Fruit fly (Drosophila melanogaster) whole organism, embryonic: Measurements from ENCODE around the gene CG12056.

Experiments used
- CG10274 ChIP-seq: fragments of 200-800 bp; sonication (Bioruptor generic); optimal IDR thresholded peaks from 3 replicates; lab custom pipeline; 2017; ENCODE audit warnings: missing biosample characterization, mild to moderate bottlenecking, missing genetic modification characterization
- CG11695 ChIP-seq: fragments of 200-800 bp; sonication (Bioruptor generic); IDR thresholded peaks from 3 replicates; pipeline ENCODE4 v1.3.6; 2022; ENCODE audit warnings: missing biosample characterization, missing genetic modification characterization
- CG12236 ChIP-seq: fragments of 200-800 bp; sonication (Bioruptor generic); optimal IDR thresholded peaks from 2 replicates; lab custom pipeline; 2016; ENCODE audit warnings: missing biosample characterization, missing genetic modification characterization
- CG13296 ChIP-seq: fragments of 200-800 bp; sonication (Bioruptor generic); optimal IDR thresholded peaks from 3 replicates; lab custom pipeline; 2018; ENCODE audit warnings: missing biosample characterization, mild to moderate bottlenecking, missing genetic modification characterization
- CG14860 ChIP-seq: fragments of 200-800 bp; sonication (Bioruptor generic); IDR thresholded peaks from 3 replicates; pipeline ENCODE4 v1.3.6; 2022; ENCODE audit warnings: missing biosample characterization, missing genetic modification characterization; ENCODE audit not compliant: partially characterized antibody
- CG1602 ChIP-seq: fragments of 200-800 bp; sonication (Bioruptor generic); optimal IDR thresholded peaks from 3 replicates; lab custom pipeline; 2016; ENCODE audit warnings: missing biosample characterization, missing genetic modification characterization
- CG17829 ChIP-seq: fragments of 200-800 bp; optimal IDR thresholded peaks from 2 replicates; lab custom pipeline; 2019; ENCODE audit warnings: missing biosample characterization, mild to moderate bottlenecking, missing genetic modification characterization, moderate library complexity
- CG1792 ChIP-seq: fragments of 200-800 bp; sonication (Bioruptor generic); optimal IDR thresholded peaks from 2 replicates; lab custom pipeline; 2016; ENCODE audit warnings: missing biosample characterization, missing genetic modification characterization
- CG2199 ChIP-seq: fragments of 200-800 bp; sonication (Bioruptor generic); IDR thresholded peaks from 3 replicates; pipeline ENCODE4 v1.3.6; 2022; ENCODE audit warnings: missing biosample characterization, missing genetic modification characterization
- CG30403 ChIP-seq: fragments of 200-800 bp; sonication (Bioruptor generic); optimal IDR thresholded peaks from 3 replicates; lab custom pipeline; 2016; ENCODE audit warnings: missing biosample characterization, missing genetic modification characterization
- CG31388 ChIP-seq: fragments of 200-800 bp; sonication (Bioruptor generic); optimal IDR thresholded peaks from 2 replicates; lab custom pipeline; 2016; ENCODE audit warnings: missing biosample characterization, missing genetic modification characterization
- CG33213 ChIP-seq: fragments of 200-800 bp; sonication (Bioruptor generic); optimal IDR thresholded peaks from 3 replicates; lab custom pipeline; 2016; ENCODE audit warnings: missing biosample characterization, missing genetic modification characterization
- CG3407 ChIP-seq: fragments of 200-800 bp; sonication (Bioruptor generic); optimal IDR thresholded peaks from 2 replicates; lab custom pipeline; 2018; ENCODE audit warnings: missing biosample characterization, mild to moderate bottlenecking, missing genetic modification characterization
- CG3995 ChIP-seq: fragments of 200-800 bp; sonication (Bioruptor generic); optimal IDR thresholded peaks from 3 replicates; lab custom pipeline; 2016; ENCODE audit warnings: missing biosample characterization, missing genetic modification characterization
- CG5180 ChIP-seq: fragments of 200-800 bp; sonication (Bioruptor generic); optimal IDR thresholded peaks from 3 replicates; lab custom pipeline; 2017; ENCODE audit warnings: missing biosample characterization, missing genetic modification characterization, mild to moderate bottlenecking, moderate library complexity, missing genetic modification reagents
- CG6791 ChIP-seq: fragments of 200-800 bp; sonication (Bioruptor generic); IDR thresholded peaks from 3 replicates; pipeline ENCODE4 v1.3.6; 2022; ENCODE audit warnings: missing biosample characterization, missing genetic modification characterization; ENCODE audit not compliant: partially characterized antibody
- CG6854 ChIP-seq: fragments of 200-800 bp; sonication (Bioruptor generic); optimal IDR thresholded peaks from 3 replicates; lab custom pipeline; 2017; ENCODE audit warnings: missing biosample characterization, mild to moderate bottlenecking, missing genetic modification characterization
- CG8281 ChIP-seq: fragments of 200-800 bp; sonication (Bioruptor generic); optimal IDR thresholded peaks from 2 replicates; lab custom pipeline; 2018; ENCODE audit warnings: missing biosample characterization, mild to moderate bottlenecking, missing genetic modification characterization, moderate library complexity
- CG8478 ChIP-seq: fragments of >200 bp; optimal IDR thresholded peaks from 2 replicates; lab custom pipeline; 2018
- Dfd ChIP-seq, 2 experiments: fragments of >200 bp; optimal IDR thresholded peaks; 2 replicates each; lab custom pipeline; 2017; ENCODE audit warnings: missing biosample characterization in 2 of 2, missing genetic modification characterization in 2 of 2
- Dip3 ChIP-seq: fragments of 200-800 bp; sonication (Bioruptor generic); optimal IDR thresholded peaks from 3 replicates; lab custom pipeline; 2016; ENCODE audit warnings: missing biosample characterization, missing genetic modification characterization
- Doc3 ChIP-seq: fragments of 200-800 bp; sonication (Bioruptor generic); IDR thresholded peaks from 3 replicates; pipeline ENCODE4 v1.3.6; 2022; ENCODE audit warnings: missing biosample characterization, missing genetic modification characterization; ENCODE audit not compliant: partially characterized antibody
- Ets97D ChIP-seq: fragments of 200-800 bp; sonication (Bioruptor generic); optimal IDR thresholded peaks from 3 replicates; lab custom pipeline; 2016; ENCODE audit warnings: missing biosample characterization, missing genetic modification characterization
- Gug ChIP-seq: fragments of 200-800 bp; sonication (Bioruptor generic); IDR thresholded peaks from 4 replicates; pipeline ENCODE4 v1.3.6; 2022; ENCODE audit warnings: missing biosample characterization, missing genetic modification characterization
- HLH4C ChIP-seq: fragments of 200-800 bp; sonication (Bioruptor generic); IDR thresholded peaks from 3 replicates; pipeline ENCODE4 v1.3.6; 2022; ENCODE audit warnings: missing biosample characterization, missing genetic modification characterization; ENCODE audit not compliant: partially characterized antibody
- Hmr ChIP-seq: fragments of 200-800 bp; sonication (Bioruptor generic); optimal IDR thresholded peaks from 3 replicates; lab custom pipeline; 2017; ENCODE audit warnings: mild to moderate bottlenecking, missing biosample characterization, missing genetic modification reagents, missing genetic modification characterization
- Hr51 ChIP-seq, 2 experiments: fragments of 200-800 bp; sonication (Bioruptor generic); optimal IDR thresholded peaks; 2 replicates in 1 of 2; 3 replicates in 1 of 2; lab custom pipeline; 2016 to 2018; ENCODE audit warnings: missing biosample characterization in 2 of 2, missing genetic modification characterization in 2 of 2, mild to moderate bottlenecking in 1 of 2, moderate library complexity in 1 of 2
- Lpt ChIP-seq: fragments of >200 bp; optimal IDR thresholded peaks from 2 replicates; lab custom pipeline; 2018; ENCODE audit warnings: missing biosample characterization, missing genetic modification characterization
- Mes4 ChIP-seq: fragments of 200-800 bp; sonication (Bioruptor generic); optimal IDR thresholded peaks from 2 replicates; lab custom pipeline; 2016; ENCODE audit warnings: missing biosample characterization, missing genetic modification characterization
- Nf-YC ChIP-seq: fragments of 200-800 bp; optimal IDR thresholded peaks from 3 replicates; lab custom pipeline; 2019; ENCODE audit warnings: missing biosample characterization, mild to moderate bottlenecking, missing genetic modification characterization, moderate library complexity
- NfI ChIP-seq: fragments of 200-800 bp; sonication (Bioruptor generic); optimal IDR thresholded peaks from 3 replicates; lab custom pipeline; 2018; ENCODE audit warnings: missing biosample characterization, mild to moderate bottlenecking, missing genetic modification characterization, moderate library complexity
- Rx ChIP-seq: fragments of 200-800 bp; sonication (Bioruptor generic); IDR thresholded peaks from 2 replicates; pipeline ENCODE4 v1.3.6; 2022; ENCODE audit warnings: missing biosample characterization, missing genetic modification characterization
- al ChIP-seq: fragments of 200-800 bp; sonication (Bioruptor generic); IDR thresholded peaks from 2 replicates; pipeline ENCODE4 v1.3.6; 2022; ENCODE audit warnings: missing biosample characterization, missing genetic modification characterization
- bcd ChIP-seq: fragments of 200-800 bp; sonication (Bioruptor generic); optimal IDR thresholded peaks from 2 replicates; lab custom pipeline; 2017; ENCODE audit warnings: missing biosample characterization, mild to moderate bottlenecking, missing genetic modification characterization
- cato ChIP-seq: fragments of 200-800 bp; sonication (Bioruptor generic); optimal IDR thresholded peaks from 2 replicates; lab custom pipeline; 2016; ENCODE audit warnings: missing biosample characterization, missing genetic modification characterization, borderline replicate concordance
- cg ChIP-seq: fragments of 200-800 bp; sonication (Bioruptor generic); optimal IDR thresholded peaks from 3 replicates; lab custom pipeline; 2019; ENCODE audit warnings: missing biosample characterization, mild to moderate bottlenecking, missing genetic modification characterization, moderate library complexity
- crol ChIP-seq: fragments of 200-800 bp; sonication (Bioruptor generic); IDR thresholded peaks from 2 replicates; pipeline ENCODE4 v1.3.6; 2022; ENCODE audit warnings: missing biosample characterization, missing genetic modification characterization
- danr ChIP-seq: fragments of 200-800 bp; sonication (Bioruptor generic); IDR thresholded peaks from 2 replicates; pipeline ENCODE4 v1.3.6; 2022; ENCODE audit warnings: missing biosample characterization, missing genetic modification characterization
- disco-r ChIP-seq: fragments of 200-800 bp; sonication (Bioruptor generic); optimal IDR thresholded peaks from 2 replicates; lab custom pipeline; 2016; ENCODE audit warnings: missing biosample characterization, missing genetic modification characterization
- dmrt11E ChIP-seq: fragments of 200-800 bp; sonication (Bioruptor generic); optimal IDR thresholded peaks from 3 replicates; lab custom pipeline; 2018; ENCODE audit warnings: missing biosample characterization, mild to moderate bottlenecking, missing genetic modification characterization, moderate library complexity
- fd102C ChIP-seq: fragments of 200-800 bp; sonication (Bioruptor generic); optimal IDR thresholded peaks from 2 replicates; lab custom pipeline; 2018; ENCODE audit warnings: missing biosample characterization, mild to moderate bottlenecking, missing genetic modification characterization, moderate library complexity
- fd64A ChIP-seq: fragments of 200-800 bp; sonication (Bioruptor generic); optimal IDR thresholded peaks from 3 replicates; lab custom pipeline; 2018; ENCODE audit warnings: missing biosample characterization, mild to moderate bottlenecking, missing genetic modification characterization
- fru ChIP-seq: fragments of >200 bp; optimal IDR thresholded peaks from 2 replicates; lab custom pipeline; 2017
- gfzf ChIP-seq: fragments of 200-800 bp; sonication (Bioruptor generic); optimal IDR thresholded peaks from 2 replicates; lab custom pipeline; 2016; ENCODE audit warnings: missing biosample characterization, mild to moderate bottlenecking, missing genetic modification characterization, moderate library complexity
- gt ChIP-seq: fragments of 200-800 bp; sonication (Bioruptor generic); IDR thresholded peaks from 2 replicates; pipeline ENCODE4 v1.3.6; 2022; ENCODE audit warnings: missing biosample characterization, missing genetic modification characterization
- hth ChIP-seq: fragments of >200 bp; optimal IDR thresholded peaks from 2 replicates; lab custom pipeline; 2017; ENCODE audit warnings: inconsistent platforms
- lilli ChIP-seq: fragments of 200-800 bp; sonication (Bioruptor generic); optimal IDR thresholded peaks from 3 replicates; lab custom pipeline; 2016; ENCODE audit warnings: missing biosample characterization, missing genetic modification characterization
- pita ChIP-seq: fragments of 200-800 bp; sonication (Bioruptor generic); optimal IDR thresholded peaks from 2 replicates; lab custom pipeline; 2017; ENCODE audit warnings: missing biosample characterization, mild to moderate bottlenecking, missing genetic modification characterization
- pzg ChIP-seq: fragments of 200-800 bp; sonication (Bioruptor generic); optimal IDR thresholded peaks from 3 replicates; lab custom pipeline; 2018; ENCODE audit warnings: missing biosample characterization, mild to moderate bottlenecking, missing genetic modification characterization, moderate library complexity
- tll ChIP-seq, 2 experiments: fragments of 200-800 bp in 1 of 2; fragments of >200 bp in 1 of 2; sonication (Bioruptor generic) in 1 of 2; optimal IDR thresholded peaks; 2 replicates each; lab custom pipeline; 2017 to 2019; ENCODE audit warnings: missing biosample characterization in 2 of 2, missing genetic modification characterization in 2 of 2, mild to moderate bottlenecking in 1 of 2, moderate library complexity in 1 of 2
- ttk ChIP-seq: fragments of 200-800 bp; sonication (Bioruptor generic); IDR thresholded peaks from 2 replicates; pipeline ENCODE4 v2.1.2; 2022; ENCODE audit warnings: missing biosample characterization, missing genetic modification characterization

CG12056 gene

DNA sequence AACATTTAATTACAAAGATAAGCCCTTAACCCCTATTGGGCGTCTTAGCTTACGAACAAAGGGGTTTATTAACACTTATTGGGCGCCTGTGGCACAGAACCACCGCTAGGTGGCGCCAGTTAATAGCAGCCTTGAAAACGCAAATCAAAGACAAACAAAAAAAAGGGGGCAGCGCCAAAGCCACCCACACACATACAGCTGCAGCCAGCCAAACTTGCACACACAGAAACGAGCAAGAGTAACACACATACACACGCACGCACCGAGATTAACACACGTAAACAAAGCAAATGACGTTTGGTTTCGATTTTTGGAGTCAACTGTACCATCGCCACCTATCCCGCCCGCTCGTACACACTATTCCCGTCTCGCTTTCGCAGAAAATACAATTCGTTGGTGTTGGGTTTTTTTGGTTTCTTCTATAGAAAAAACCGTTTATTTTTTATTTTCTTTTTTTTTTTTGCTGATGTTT is 40.3 kb upstream of the CG12056 start:
- TF ChIP-seq fd102C (GFP tag; lab: Kevin White, UChicago): no peak
- no peak for TF ChIP-seq Rx
- TF ChIP-seq Ets97D: peak; percentile 15
- no peak for TF ChIP-seq crol (GFP tag; lab: Robert Waterston, UW)
- no peak for TF ChIP-seq fru
- TF ChIP-seq CG3995 (GFP tag; lab: Kevin White, UChicago): no peak
- TF ChIP-seq CG6791 (GFP tag; lab: Robert Waterston, UW): no peak
- TF ChIP-seq dmrt11E: no peak
- peak; percentile 10 for TF ChIP-seq pzg (GFP tag; lab: Kevin White, UChicago)
- TF ChIP-seq Dip3 (GFP tag; lab: Kevin White, UChicago): no peak
- TF ChIP-seq Gug (GFP tag; lab: Robert Waterston, UW): no peak
- TF ChIP-seq lilli (GFP tag; lab: Kevin White, UChicago): peak; percentile 42
- TF ChIP-seq CG2199: 0 out of 3 replicates have a peak, but pooled peaks have one; percentile 62
- no peak for TF ChIP-seq CG1602
- peak; percentile 76 for TF ChIP-seq Nf-YC (tag; lab: Kevin White, UChicago)
- TF ChIP-seq CG6854 (GFP tag; lab: Kevin White, UChicago): no peak
- TF ChIP-seq fd64A (GFP tag; lab: Kevin White, UChicago): no peak
- 0 out of 3 replicates have a peak, but pooled peaks have one; percentile 29 for TF ChIP-seq HLH4C (GFP tag; lab: Robert Waterston, UW)
- TF ChIP-seq CG11695: no peak
- peak; percentile 28 for TF ChIP-seq CG30403 (GFP tag; lab: Kevin White, UChicago)
- TF ChIP-seq CG14860 (GFP tag; lab: Robert Waterston, UW): no peak
- TF ChIP-seq NfI (GFP tag; lab: Kevin White, UChicago): peak; percentile 19
- no peak for TF ChIP-seq Lpt (GFP tag; lab: Kevin White, UChicago)
- no peak for TF ChIP-seq pita (GFP tag; lab: Kevin White, UChicago)
- no peak for TF ChIP-seq Mes4 (GFP tag; lab: Kevin White, UChicago)
- no peak for TF ChIP-seq CG8478 (lab: Kevin White, UChicago)
- peak; percentile 92 for TF ChIP-seq cg
- TF ChIP-seq Dfd (GFP tag; optimal IDR thresholded peaks at IDR 0.05; lab: Kevin White, UChicago): no peak
- peak; percentile 16 for TF ChIP-seq CG17829 (tag; lab: Kevin White, UChicago)
- no peak for TF ChIP-seq CG33213 (GFP tag; lab: Kevin White, UChicago)
- no peak for TF ChIP-seq CG3407
- TF ChIP-seq gt: no peak
- TF ChIP-seq danr: no peak
- TF ChIP-seq disco-r (GFP tag; lab: Kevin White, UChicago): no peak
- TF ChIP-seq CG13296 (GFP tag; lab: Kevin White, UChicago): peak; percentile 40
- peak; percentile 36 for TF ChIP-seq CG5180
- no peak for TF ChIP-seq Hmr (GFP tag; lab: Kevin White, UChicago)
- TF ChIP-seq al: no peak
- no peak for TF ChIP-seq CG10274
- peak; percentile 11 for TF ChIP-seq gfzf
- TF ChIP-seq ttk (GFP tag; lab: Robert Waterston, UW): 0 out of 2 replicates have a peak, but pooled peaks have one; percentile 22
- no peak for TF ChIP-seq CG8281 (tag; lab: Kevin White, UChicago)
- TF ChIP-seq Doc3: no peak
- TF ChIP-seq bcd (GFP tag; lab: Kevin White, UChicago): peak; percentile 24
- TF ChIP-seq Hr51 (GFP tag; optimal IDR thresholded peaks at IDR 0.05; lab: Kevin White, UChicago): no peak
- TF ChIP-seq hth (lab: Kevin White, UChicago): no peak
- no peak for TF ChIP-seq CG1792 (GFP tag; lab: Kevin White, UChicago)
- TF ChIP-seq CG12236 (GFP tag; lab: Kevin White, UChicago): no peak
- TF ChIP-seq cato (GFP tag; lab: Kevin White, UChicago): no peak
- TF ChIP-seq CG31388 (GFP tag; lab: Kevin White, UChicago): no peak
- TF ChIP-seq tll (GFP tag; optimal IDR thresholded peaks at IDR 0.05; lab: Kevin White, UChicago): peak in 1 of 2 experiments; percentile 22
